Worm (Caenorhabditis elegans): ENCODE measurements around the gene F19H8.2.

DNA sequence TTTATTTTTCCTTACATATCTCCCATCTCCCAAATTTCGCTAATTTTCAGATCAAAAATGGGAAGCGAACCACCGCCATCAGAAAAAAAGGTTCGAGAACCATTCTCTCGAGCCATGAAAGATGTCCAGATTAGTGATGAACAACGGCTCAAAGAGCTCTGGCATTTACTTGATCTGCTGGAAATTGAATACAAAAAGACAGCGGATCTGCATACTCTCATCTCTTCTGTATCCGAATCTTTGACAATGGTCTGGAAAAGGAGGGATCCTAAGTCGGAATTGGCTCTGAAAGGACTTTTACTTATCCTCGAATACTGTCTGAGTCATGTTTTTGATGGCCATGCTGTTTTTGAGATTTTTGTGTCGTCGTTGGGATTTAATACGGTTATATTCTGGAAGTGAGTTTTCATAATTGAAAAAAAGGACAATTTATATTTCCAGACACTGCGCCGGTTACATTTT is 4.8 kb downstream of the F19H8.2 start, which contains the start of gene tps-2:
- TF ChIP-seq W03F9.2 (tag; optimal IDR thresholded peaks at IDR 0.05) (no peak), dao-5 (tag; optimal IDR thresholded peaks at IDR 0.05) (no peak), him-1 (tag; optimal IDR thresholded peaks at IDR 0.05) (no peak)
